Worm (Caenorhabditis elegans) whole organism, midembryonic: ENCODE results near the gene cct-8.

ENCODE experiments used
- T22C8.4 ChIP-seq: fragments of 200-800 bp; sonication (Bioruptor generic); IDR thresholded peaks from 2 replicates; pipeline ENCODE4 v1.3.6; 2022; ENCODE audit warnings: missing genetic modification characterization, missing compliant biosample characterization
- cog-1 ChIP-seq: sonication (generic microtip); optimal IDR thresholded peaks from 2 replicates; lab custom pipeline; 2016; ENCODE audit warnings: missing genetic modification characterization, missing compliant biosample characterization
- flt-1 ChIP-seq: fragments of 200-800 bp; sonication (Bioruptor generic); IDR thresholded peaks from 2 replicates; pipeline ENCODE4 v1.3.6; 2022; ENCODE audit warnings: missing genetic modification characterization, missing compliant biosample characterization
- klf-2 ChIP-seq: fragments of 200-800 bp; sonication (Bioruptor generic); conservative IDR thresholded peaks from 2 replicates; pipeline ENCODE4 v1.3.6; 2022; ENCODE audit warnings: missing genetic modification reagents, missing genetic modification characterization, missing compliant biosample characterization
- ref-1 ChIP-seq: fragments of 200-800 bp; sonication (Bioruptor generic); conservative IDR thresholded peaks from 2 replicates; pipeline ENCODE4 v1.3.6; 2022; ENCODE audit warnings: missing genetic modification reagents, missing genetic modification characterization, missing compliant biosample characterization
- ztf-23 ChIP-seq: fragments of 200-800 bp; sonication (Bioruptor generic); IDR thresholded peaks from 2 replicates; pipeline ENCODE4 v1.3.6; 2022; ENCODE audit warnings: missing genetic modification reagents, missing genetic modification characterization, missing compliant biosample characterization
- ztf-29 ChIP-seq: fragments of 200-800 bp; sonication (Bioruptor generic); IDR thresholded peaks from 2 replicates; pipeline ENCODE4 v1.3.6; 2022; ENCODE audit warnings: missing genetic modification reagents, missing genetic modification characterization, missing compliant biosample characterization

DNA sequence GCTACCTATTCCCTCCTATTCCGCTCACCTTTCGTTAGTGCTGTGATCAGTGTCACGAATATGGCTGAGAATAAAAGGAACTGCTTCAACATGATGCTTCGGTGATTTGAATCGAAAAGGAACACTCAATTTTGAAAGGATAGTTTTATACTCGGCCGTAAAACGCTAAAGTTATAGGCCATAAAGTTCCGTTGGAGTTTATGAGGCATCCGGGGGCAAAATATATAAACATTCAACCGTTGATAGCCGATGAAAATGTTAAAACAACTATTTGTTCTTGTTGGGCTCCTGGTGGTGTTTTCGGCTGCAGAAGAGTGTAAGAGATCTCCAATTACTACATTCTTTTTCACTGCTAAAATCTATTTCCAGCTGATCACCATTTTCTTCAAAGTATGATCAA lies 10.8 kb upstream of the cct-8 start, which contains the start of the genes C44B12.9 and C44B12.3:
- TF ChIP-seq ztf-29 (no peak), flt-1 (GFP tag; lab: Robert Waterston, UW) (no peak), ztf-23 (GFP tag; lab: Robert Waterston, UW) (no peak), ref-1 (no peak), cog-1 (tag; lab: Kevin White, UChicago) (no peak), klf-2 (GFP tag; lab: Robert Waterston, UW) (no peak), T22C8.4 (GFP tag; lab: Robert Waterston, UW) (no peak)
